Fruit fly (Drosophila melanogaster): ENCODE data around the gene CG5039.

Gene CG5039

dm6 chr3R:25637294-25638174, 40.9 kb upstream of the CG5039 start, which contains the start of gene jigr1 (continued):
- TF ChIP-seq D (optimal IDR thresholded peaks at IDR 0.05): no peak
- peak; percentile 48 for TF ChIP-seq D (GFP tag; optimal IDR thresholded peaks at IDR 0.05)
- no peak for TF ChIP-seq scrt (GFP tag; optimal IDR thresholded peaks at IDR 0.05)
- TF ChIP-seq CG11085 (GFP tag; IDR thresholded peaks at IDR 0.05): no peak
- no peak for TF ChIP-seq HLH4C (GFP tag; IDR thresholded peaks at IDR 0.05; ENCODE audit: partially characterized antibody)
- no peak for TF ChIP-seq gcm2 (GFP tag; optimal IDR thresholded peaks at IDR 0.05)
- peak; percentile 77 for TF ChIP-seq CG18262 (tag; optimal IDR thresholded peaks at IDR 0.05)
- no peak for TF ChIP-seq CG14965 (GFP tag; optimal IDR thresholded peaks at IDR 0.05; ENCODE audit: borderline replicate concordance)
- no peak for TF ChIP-seq pfk (GFP tag; optimal IDR thresholded peaks at IDR 0.05)
- TF ChIP-seq CG8765 (GFP tag; IDR thresholded peaks at IDR 0.05): peak; percentile 74
- TF ChIP-seq CG10565 (GFP tag; optimal IDR thresholded peaks at IDR 0.05): no peak
- no peak for TF ChIP-seq her (GFP tag; optimal IDR thresholded peaks at IDR 0.05)
- no peak for TF ChIP-seq CG14860 (GFP tag; IDR thresholded peaks at IDR 0.05; ENCODE audit: partially characterized antibody)
- TF ChIP-seq MESR4 (GFP tag; optimal IDR thresholded peaks at IDR 0.05): no peak
- TF ChIP-seq eve (GFP tag; optimal IDR thresholded peaks at IDR 0.05): peak in 1 of 2 experiments; percentile 41
- no peak for TF ChIP-seq CG34422 (GFP tag; IDR thresholded peaks at IDR 0.05)
- no peak for TF ChIP-seq mirr (GFP tag; optimal IDR thresholded peaks at IDR 0.05)
- no peak for TF ChIP-seq tx (GFP tag; optimal IDR thresholded peaks at IDR 0.05)
- peak; percentile 69 for TF ChIP-seq CG14710 (tag; optimal IDR thresholded peaks at IDR 0.05)
- TF ChIP-seq fd64A (GFP tag; optimal IDR thresholded peaks at IDR 0.05): no peak
- no peak for TF ChIP-seq CHES-1-like (GFP tag; optimal IDR thresholded peaks at IDR 0.05)
- peak; percentile 52 for TF ChIP-seq CG6813 (GFP tag; optimal IDR thresholded peaks at IDR 0.05)
- TF ChIP-seq CG6654 (GFP tag; optimal IDR thresholded peaks at IDR 0.05): no peak
- TF ChIP-seq Sry-β (GFP tag; optimal IDR thresholded peaks at IDR 0.05): no peak
- no peak for TF ChIP-seq cg (GFP tag; optimal IDR thresholded peaks at IDR 0.05)
- no peak for TF ChIP-seq NC2α (GFP tag; optimal IDR thresholded peaks at IDR 0.05)
- TF ChIP-seq CG10979 (tag; optimal IDR thresholded peaks at IDR 0.05): peak; percentile 77
- no peak for TF ChIP-seq en (GFP tag; optimal IDR thresholded peaks at IDR 0.05)
- peak; percentile 42; the same call in 1 of the 2 replicates for TF ChIP-seq CG6689 (GFP tag; IDR thresholded peaks at IDR 0.05)
- no peak for TF ChIP-seq gt (GFP tag; IDR thresholded peaks at IDR 0.05)
- TF ChIP-seq CG15269 (tag; optimal IDR thresholded peaks at IDR 0.05): no peak
- TF ChIP-seq nau (GFP tag; optimal IDR thresholded peaks at IDR 0.05): no peak
- TF ChIP-seq Trl (optimal IDR thresholded peaks at IDR 0.05): peak in 1 of 2 experiments; percentile 10
- TF ChIP-seq Trl (GFP tag; optimal IDR thresholded peaks at IDR 0.05): no peak
- TF ChIP-seq dpn (GFP tag; optimal IDR thresholded peaks at IDR 0.05): peak in 1 of 2 experiments; percentile 1
- TF ChIP-seq CG3281 (GFP tag; optimal IDR thresholded peaks at IDR 0.05): no peak
- no peak for TF ChIP-seq CG11723 (GFP tag; optimal IDR thresholded peaks at IDR 0.05)
- no peak for TF ChIP-seq hb (GFP tag; IDR thresholded peaks at IDR 0.05; ENCODE audit: partially characterized antibody)
- TF ChIP-seq Eip74EF (GFP tag; optimal IDR thresholded peaks at IDR 0.05): no peak
- TF ChIP-seq CG9817 (tag; optimal IDR thresholded peaks at IDR 0.05): no peak
- TF ChIP-seq CG17912 (GFP tag; optimal IDR thresholded peaks at IDR 0.05): no peak
- TF ChIP-seq odd (GFP tag; optimal IDR thresholded peaks at IDR 0.05): no peak
- no peak for TF ChIP-seq ap (GFP tag; IDR thresholded peaks at IDR 0.05)
- no peak for TF ChIP-seq HHEX (GFP tag; optimal IDR thresholded peaks at IDR 0.05)
- peak; percentile 78 for TF ChIP-seq CG10267 (tag; optimal IDR thresholded peaks at IDR 0.05)
- TF ChIP-seq CG12769 (tag; optimal IDR thresholded peaks at IDR 0.05): no peak
- TF ChIP-seq MBD-R2 (GFP tag; IDR thresholded peaks at IDR 0.05): no peak
- TF ChIP-seq CG2712 (tag; optimal IDR thresholded peaks at IDR 0.05): peak; percentile 82
- no peak for TF ChIP-seq zf30C (GFP tag; optimal IDR thresholded peaks at IDR 0.05)

Measured in whole organism, embryonic.